Worm (Caenorhabditis elegans): ENCODE data around the gene clec-163.
A peak's percentile ranks its signal among the peaks of the same experiment; 100 is the strongest.

Gene clec-163

ce11 chrIII:10758422-10758821, 35.7 kb upstream of the clec-163 start, which contains the start of gene K01G5.10:
Gene K01G5.10, minus strand, starts transcription at chrIII:10758522.
- TF ChIP-seq ztf-4 (tag; optimal IDR thresholded peaks at IDR 0.05) (no peak), mep-1 (tag; optimal IDR thresholded peaks at IDR 0.05) (no peak), sup-37 (GFP tag; optimal IDR thresholded peaks at IDR 0.05) (no peak), efl-1 (optimal IDR thresholded peaks at IDR 0.05) (no peak), efl-1 (GFP tag; optimal IDR thresholded peaks at IDR 0.05 in 1 of 2) (no peak), rnt-1 (tag; optimal IDR thresholded peaks at IDR 0.05) (no peak), jun-1 (tag; optimal IDR thresholded peaks at IDR 0.05) (no peak), aly-2 (tag; optimal IDR thresholded peaks at IDR 0.05) (no peak), ceh-90 (tag; optimal IDR thresholded peaks at IDR 0.05) (no peak), nhr-77 (tag; optimal IDR thresholded peaks at IDR 0.05) (no peak), lin-14 (GFP tag; optimal IDR thresholded peaks at IDR 0.05) (no peak), ceh-63 (GFP tag; optimal IDR thresholded peaks at IDR 0.05) (no peak), lin-13 (GFP tag; optimal IDR thresholded peaks at IDR 0.05) (no peak), ceh-8 (GFP tag; optimal IDR thresholded peaks at IDR 0.05) (no peak), snpc-4 (tag; optimal IDR thresholded peaks at IDR 0.05) (no peak)

DNA sequence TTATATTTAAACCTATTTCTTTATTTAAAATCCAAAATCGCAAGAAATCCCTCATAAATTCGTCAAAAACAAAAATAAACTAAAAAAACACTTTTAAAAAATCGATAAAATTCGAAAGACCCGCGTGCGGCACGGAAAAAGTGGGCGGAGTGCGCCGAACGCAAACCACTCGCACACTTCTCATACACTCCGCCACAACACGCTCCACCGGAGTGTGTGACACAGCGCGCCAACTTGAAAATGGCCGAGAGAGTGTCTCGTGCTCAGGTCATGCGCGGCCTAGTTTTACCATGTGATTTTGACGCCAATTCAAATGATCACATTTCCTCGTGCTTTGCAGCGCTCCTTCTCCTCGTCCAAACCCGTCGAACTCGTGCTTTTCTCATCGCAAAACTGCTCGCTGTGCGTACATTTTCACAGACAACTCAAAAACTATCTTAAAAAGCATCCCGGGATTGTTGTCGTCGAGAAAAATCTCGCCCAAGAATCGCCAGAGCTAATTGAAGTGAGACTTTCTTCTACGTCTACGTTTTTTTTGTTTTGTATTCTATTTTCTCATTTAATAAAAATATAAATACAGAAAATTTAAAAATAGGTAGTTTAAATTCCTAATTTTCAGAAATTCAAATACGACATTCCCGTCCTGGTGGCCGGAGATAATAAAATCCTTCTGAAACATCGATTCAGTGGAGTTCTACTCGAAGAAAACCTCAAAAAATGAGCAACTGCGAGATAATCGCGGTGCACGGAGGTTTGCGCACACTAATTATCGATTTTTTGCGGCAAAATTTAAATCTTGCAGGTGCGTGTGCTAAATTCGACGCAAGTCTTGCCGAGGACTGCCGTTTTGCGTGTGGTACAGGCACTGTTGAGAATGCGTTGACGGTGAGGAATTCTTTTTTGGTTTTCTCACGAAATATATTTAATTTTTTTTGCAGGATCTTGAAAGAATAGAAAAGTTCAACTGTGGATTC, 34.8 kb upstream of the clec-163 start, which contains the start of gene tasp-1:
Gene tasp-1, plus strand, starts transcription at position 258 of the 974 bp plus-strand sequence.
- TF ChIP-seq lir-3 (tag; optimal IDR thresholded peaks at IDR 0.05; ENCODE audit: poor library complexity), result peak; percentile 99
- TF ChIP-seq nhr-11 (tag; optimal IDR thresholded peaks at IDR 0.05), result peak; percentile 98
- peak; percentile 100 for TF ChIP-seq rnt-1 (tag; optimal IDR thresholded peaks at IDR 0.05)
- peak; percentile 98 for TF ChIP-seq zip-4 (GFP tag; optimal IDR thresholded peaks at IDR 0.05)
- TF ChIP-seq lin-13 (GFP tag; optimal IDR thresholded peaks at IDR 0.05), result peak; percentile 100
- TF ChIP-seq hpl-2 (GFP tag; optimal IDR thresholded peaks at IDR 0.05), result no peak
- peak; percentile 100 for TF ChIP-seq ceh-63 (GFP tag; optimal IDR thresholded peaks at IDR 0.05)
- TF ChIP-seq lin-39 (tag; optimal IDR thresholded peaks at IDR 0.05), result peak; percentile 96
- peak; percentile 100 for TF ChIP-seq mab-9 (GFP tag; IDR thresholded peaks at IDR 0.05)
- TF ChIP-seq nhr-237 (tag; optimal IDR thresholded peaks at IDR 0.05), result peak; percentile 99
- peak; percentile 100 for TF ChIP-seq nhr-20 (tag; optimal IDR thresholded peaks at IDR 0.05)
- peak; percentile 100 for TF ChIP-seq dpl-1 (GFP tag; optimal IDR thresholded peaks at IDR 0.05)
- TF ChIP-seq pag-3 (tag; optimal IDR thresholded peaks at IDR 0.05; ENCODE audit: borderline replicate concordance, insufficient read depth), result peak; percentile 1
- TF ChIP-seq pax-3 (tag; optimal IDR thresholded peaks at IDR 0.05), result peak; percentile 100
- peak; percentile 98 for TF ChIP-seq C04F5.9 (tag; optimal IDR thresholded peaks at IDR 0.05)
- TF ChIP-seq unc-30 (tag; optimal IDR thresholded peaks at IDR 0.05), result peak; percentile 19
- TF ChIP-seq nhr-12 (tag; optimal IDR thresholded peaks at IDR 0.05), result peak; percentile 76
- peak; percentile 100 for TF ChIP-seq egl-13 (tag; optimal IDR thresholded peaks at IDR 0.05)
- no peak for TF ChIP-seq sptf-1 (tag; optimal IDR thresholded peaks at IDR 0.05)
- peak; percentile 100 for TF ChIP-seq sup-37 (GFP tag; optimal IDR thresholded peaks at IDR 0.05)
- peak; percentile 93 for TF ChIP-seq snpc-4 (tag; optimal IDR thresholded peaks at IDR 0.05)
- TF ChIP-seq hlh-17 (GFP tag; optimal IDR thresholded peaks at IDR 0.05; ENCODE audit: borderline replicate concordance), result no peak
- peak; percentile 100 for TF ChIP-seq lin-35 (GFP tag; optimal IDR thresholded peaks at IDR 0.05)
- peak; percentile 97 for TF ChIP-seq elt-2 (tag; optimal IDR thresholded peaks at IDR 0.05)
- TF ChIP-seq ceh-90 (tag; optimal IDR thresholded peaks at IDR 0.05), result peak; percentile 84
- TF ChIP-seq efl-1 (optimal IDR thresholded peaks at IDR 0.05), result peak; percentile 100
- peak; percentile 99 to 100 for TF ChIP-seq efl-1 (GFP tag; optimal IDR thresholded peaks at IDR 0.05 in 1 of 2)
- TF ChIP-seq ets-5 (GFP tag; IDR thresholded peaks at IDR 0.05), result peak; percentile 89; the same call in 1 of the 2 replicates
- TF ChIP-seq swsn-7 (tag; optimal IDR thresholded peaks at IDR 0.05), result peak; percentile 100
- TF ChIP-seq ces-1 (GFP tag; optimal IDR thresholded peaks at IDR 0.05), result peak; percentile 91
- no peak for TF ChIP-seq tlp-1 (tag; optimal IDR thresholded peaks at IDR 0.05)
- TF ChIP-seq sox-4 (tag; optimal IDR thresholded peaks at IDR 0.05), result peak; percentile 100
- TF ChIP-seq vab-15 (tag; optimal IDR thresholded peaks at IDR 0.05), result peak; percentile 100
- peak; percentile 91 for TF ChIP-seq unc-62 (GFP tag; optimal IDR thresholded peaks at IDR 0.05)
- TF ChIP-seq elt-3 (tag; optimal IDR thresholded peaks at IDR 0.05), result peak; percentile 95 to 99 (median 98)
- TF ChIP-seq ama-1 (optimal IDR thresholded peaks at IDR 0.05), result peak; percentile 77
- peak; percentile 98 for TF ChIP-seq mep-1 (tag; optimal IDR thresholded peaks at IDR 0.05)
- TF ChIP-seq ceh-82 (tag; optimal IDR thresholded peaks at IDR 0.05), result peak; percentile 100
- TF ChIP-seq nhr-76 (tag; optimal IDR thresholded peaks at IDR 0.05), result peak; percentile 96
- peak; percentile 100 for TF ChIP-seq fkh-8 (tag; optimal IDR thresholded peaks at IDR 0.05)
- TF ChIP-seq efl-3 (GFP tag; optimal IDR thresholded peaks at IDR 0.05), result peak; percentile 81
